Worm (Caenorhabditis elegans): ENCODE results near the gene ceh-39.

- TF ChIP-seq ces-1 (GFP tag; optimal IDR thresholded peaks at IDR 0.05) (no peak), ztf-11 (tag; optimal IDR thresholded peaks at IDR 0.05) (no peak), F44E2.7 (GFP tag; IDR thresholded peaks at IDR 0.05) (no peak), lin-38 (GFP tag; IDR thresholded peaks at IDR 0.05) (no peak)
Measured at ce11 chrX:1853596-1853995, 2.4 kb downstream of the ceh-39 start, which contains the start of gene T26C11.9.
